Worm (Caenorhabditis elegans) whole organism, young adult: Measurements from ENCODE around the gene F38B6.7.
A peak's percentile ranks its signal among the peaks of the same experiment; 100 is the strongest.

Experiments used
- B0019.2 ChIP-seq: fragments of 200-800 bp; sonication (Bioruptor generic); conservative IDR thresholded peaks from 2 replicates; pipeline ENCODE4 v1.3.6; 2022; ENCODE audit warnings: missing genetic modification reagents, missing genetic modification characterization, missing compliant biosample characterization
- B0035.1 ChIP-seq: sonication (generic microtip); optimal IDR thresholded peaks from 2 replicates; lab custom pipeline; 2016; ENCODE audit warnings: missing genetic modification characterization, mild to moderate bottlenecking, missing compliant biosample characterization, missing genotype, missing genetic modification reagents
- D2030.7 ChIP-seq: fragments of 200-800 bp; sonication (Bioruptor generic); IDR thresholded peaks from 2 replicates; pipeline ENCODE4 v1.3.6; 2022; ENCODE audit warnings: missing genetic modification reagents, missing genetic modification characterization, missing compliant biosample characterization
- F37B4.10 ChIP-seq: fragments of 200-800 bp; sonication (Bioruptor generic); IDR thresholded peaks from 2 replicates; pipeline ENCODE4 v1.3.6; 2022; ENCODE audit warnings: missing genetic modification characterization, missing compliant biosample characterization
- F39B2.1 ChIP-seq: fragments of 200-800 bp; sonication (Bioruptor generic); IDR thresholded peaks from 2 replicates; pipeline ENCODE4 v1.3.6; 2022; ENCODE audit warnings: missing genetic modification reagents, missing genetic modification characterization, missing compliant biosample characterization
- F57A8.1 ChIP-seq: fragments of 200-800 bp; sonication (Bioruptor generic); optimal IDR thresholded peaks from 2 replicates; lab custom pipeline; 2018; ENCODE audit warnings: mild to moderate bottlenecking, missing genetic modification characterization, moderate library complexity, missing compliant biosample characterization
- F57C9.4 ChIP-seq: sonication (generic microtip); optimal IDR thresholded peaks from 2 replicates; lab custom pipeline; 2017; ENCODE audit warnings: mild to moderate bottlenecking, missing genetic modification characterization, missing compliant biosample characterization
- T07F8.4 ChIP-seq: sonication (generic microtip); optimal IDR thresholded peaks from 2 replicates; lab custom pipeline; 2016; ENCODE audit warnings: mild to moderate bottlenecking, missing genetic modification characterization, moderate library complexity, missing compliant biosample characterization
- T26A5.8 ChIP-seq: sonication (generic microtip); optimal IDR thresholded peaks from 2 replicates; lab custom pipeline; 2016; ENCODE audit warnings: missing genetic modification characterization, missing compliant biosample characterization
- aptf-2 ChIP-seq: fragments of 200-800 bp; sonication (Bioruptor generic); conservative IDR thresholded peaks from 2 replicates; pipeline ENCODE4 v1.3.6; 2022; ENCODE audit warnings: missing genetic modification reagents, missing genetic modification characterization, missing compliant biosample characterization
- atf-7 ChIP-seq: sonication (generic microtip); optimal IDR thresholded peaks from 2 replicates; lab custom pipeline; 2017; ENCODE audit warnings: mild to moderate bottlenecking, missing genetic modification characterization, missing compliant biosample characterization
- attf-3 ChIP-seq: fragments of 200-800 bp; sonication (Bioruptor generic); conservative IDR thresholded peaks from 2 replicates; pipeline ENCODE4 v1.3.6; 2022; ENCODE audit warnings: missing genetic modification reagents, missing genetic modification characterization, missing compliant biosample characterization
- attf-5 ChIP-seq: fragments of 200-800 bp; sonication (Bioruptor generic); optimal IDR thresholded peaks from 2 replicates; lab custom pipeline; 2018; ENCODE audit warnings: mild to moderate bottlenecking, missing genetic modification characterization, missing compliant biosample characterization
- bed-2 ChIP-seq: fragments of 200-800 bp; sonication (Bioruptor generic); IDR thresholded peaks from 2 replicates; pipeline ENCODE4 v1.3.6; 2022; ENCODE audit warnings: missing genetic modification reagents, missing genetic modification characterization, missing compliant biosample characterization
- ccch-3 ChIP-seq: fragments of 200-800 bp; sonication (Bioruptor generic); optimal IDR thresholded peaks from 2 replicates; lab custom pipeline; 2018; ENCODE audit warnings: mild to moderate bottlenecking, missing genetic modification characterization, missing compliant biosample characterization
- cebp-1 ChIP-seq, 2 experiments: fragments of 200-800 bp in 1 of 2; sonication (Bioruptor generic) in 1 of 2; sonication (generic microtip) in 1 of 2; IDR thresholded peaks in 1 of 2; optimal IDR thresholded peaks in 1 of 2; 2 replicates each; pipeline versions ENCODE4 v1.3.6 to Lab custom; 2017 to 2022; ENCODE audit warnings: missing compliant biosample characterization in 2 of 2, missing genetic modification characterization in 2 of 2, mild to moderate bottlenecking in 1 of 2, missing genetic modification reagents in 1 of 2, moderate library complexity in 1 of 2
- ceh-100 ChIP-seq: fragments of 200-800 bp; sonication (Bioruptor generic); IDR thresholded peaks from 2 replicates; pipeline ENCODE4 v1.3.6; 2022; ENCODE audit warnings: missing genetic modification reagents, missing genetic modification characterization, missing compliant biosample characterization
- ceh-27 ChIP-seq: fragments of 200-800 bp; sonication (Bioruptor generic); optimal IDR thresholded peaks from 2 replicates; lab custom pipeline; 2018; ENCODE audit warnings: mild to moderate bottlenecking, missing genetic modification characterization, moderate library complexity, missing compliant biosample characterization
- ceh-40 ChIP-seq: fragments of 200-800 bp; sonication (Bioruptor generic); IDR thresholded peaks from 2 replicates; pipeline ENCODE4 v1.3.6; 2022; ENCODE audit warnings: missing genetic modification characterization, missing compliant biosample characterization
- die-1 ChIP-seq: sonication (generic microtip); optimal IDR thresholded peaks from 2 replicates; lab custom pipeline; 2016; ENCODE audit warnings: missing genotype, mild to moderate bottlenecking, missing genetic modification characterization, missing compliant biosample characterization
- dox-1 ChIP-seq: fragments of 200-800 bp; sonication (Bioruptor generic); IDR thresholded peaks from 2 replicates; pipeline ENCODE4 v1.3.6; 2022; ENCODE audit warnings: missing genetic modification reagents, missing genetic modification characterization, missing compliant biosample characterization
- efl-1 ChIP-seq: fragments of 150-350 bp; optimal IDR thresholded peaks from 2 replicates; lab custom pipeline; 2014; ENCODE audit warnings: missing biosample characterization, missing genetic modification reagents, missing genetic modification characterization
- ekl-4 ChIP-seq: fragments of 200-800 bp; sonication (Bioruptor generic); IDR thresholded peaks from 2 replicates; pipeline ENCODE4 v1.3.6; 2022; ENCODE audit warnings: missing genetic modification reagents, missing genetic modification characterization, missing compliant biosample characterization
- ets-4 ChIP-seq: fragments of 200-800 bp; sonication (Bioruptor generic); optimal IDR thresholded peaks from 2 replicates; lab custom pipeline; 2018; ENCODE audit warnings: mild to moderate bottlenecking, missing genetic modification characterization, missing compliant biosample characterization
- fkh-3 ChIP-seq: sonication (generic microtip); optimal IDR thresholded peaks from 2 replicates; lab custom pipeline; 2016; ENCODE audit warnings: mild to moderate bottlenecking, missing genetic modification characterization, missing compliant biosample characterization
- gei-17 ChIP-seq: fragments of 200-800 bp; sonication (Bioruptor generic); optimal IDR thresholded peaks from 2 replicates; lab custom pipeline; 2018; ENCODE audit warnings: mild to moderate bottlenecking, missing genetic modification characterization, missing compliant biosample characterization
- hrde-1 ChIP-seq: sonication (generic microtip); optimal IDR thresholded peaks from 2 replicates; lab custom pipeline; 2016; ENCODE audit warnings: missing genetic modification characterization, mild to moderate bottlenecking, missing compliant biosample characterization, moderate library complexity, missing genotype, missing genetic modification reagents, borderline replicate concordance
- let-607 ChIP-seq, 2 experiments: fragments of 200-800 bp in 1 of 2; sonication (Bioruptor generic) in 1 of 2; sonication (generic microtip) in 1 of 2; optimal IDR thresholded peaks; 2 replicates each; lab custom pipeline; 2016 to 2018; ENCODE audit warnings: mild to moderate bottlenecking in 2 of 2, missing compliant biosample characterization in 2 of 2, missing genetic modification characterization in 2 of 2, moderate library complexity in 2 of 2, missing genotype in 1 of 2
- lin-26 ChIP-seq: fragments of 200-800 bp; sonication (Bioruptor generic); IDR thresholded peaks from 2 replicates; pipeline ENCODE4 v1.3.6; 2022; ENCODE audit warnings: missing genetic modification reagents, missing genetic modification characterization, missing compliant biosample characterization
- lsl-1 ChIP-seq: fragments of 200-800 bp; sonication (Bioruptor generic); optimal IDR thresholded peaks from 2 replicates; lab custom pipeline; 2018; ENCODE audit warnings: mild to moderate bottlenecking, missing genetic modification characterization, moderate library complexity, missing compliant biosample characterization
- mcd-1 ChIP-seq: fragments of 200-800 bp; sonication (Bioruptor generic); IDR thresholded peaks from 2 replicates; pipeline ENCODE4 v1.3.6; 2022; ENCODE audit warnings: missing genetic modification reagents, missing genetic modification characterization, missing compliant biosample characterization
- mel-28 ChIP-seq: sonication (generic microtip); optimal IDR thresholded peaks from 2 replicates; lab custom pipeline; 2016; ENCODE audit warnings: borderline replicate concordance, mild to moderate bottlenecking, missing genetic modification characterization, missing compliant biosample characterization
- mxl-1 ChIP-seq: sonication (generic microtip); optimal IDR thresholded peaks from 2 replicates; lab custom pipeline; 2016; ENCODE audit warnings: missing genetic modification characterization, missing compliant biosample characterization
- nfya-1 ChIP-seq: sonication (generic microtip); optimal IDR thresholded peaks from 2 replicates; lab custom pipeline; 2017; ENCODE audit warnings: antibody characterized with exemption, missing compliant biosample characterization, missing genetic modification characterization, borderline replicate concordance; ENCODE audit not compliant: insufficient read depth
- nfya-2 ChIP-seq: fragments of 200-800 bp; sonication (Bioruptor generic); IDR thresholded peaks from 2 replicates; pipeline ENCODE4 v1.3.6; 2022; ENCODE audit warnings: missing genetic modification reagents, missing genetic modification characterization, missing compliant biosample characterization
- nfyb-1 ChIP-seq: fragments of 200-800 bp; sonication (Bioruptor generic); IDR thresholded peaks from 2 replicates; pipeline ENCODE4 v1.3.6; 2022; ENCODE audit warnings: missing genetic modification reagents, missing genetic modification characterization, missing compliant biosample characterization
- rec-8 ChIP-seq, 2 experiments: sonication (generic microtip); optimal IDR thresholded peaks; 2 replicates each; lab custom pipeline; 2016; ENCODE audit warnings: mild to moderate bottlenecking in 2 of 2, missing genetic modification characterization in 2 of 2, missing genetic modification reagents in 2 of 2, missing genotype in 2 of 2, missing biosample characterization in 1 of 2, missing compliant biosample characterization in 1 of 2, moderate library complexity in 1 of 2
- rpc-1 ChIP-seq, 2 experiments: fragments of 150-350 bp in 1 of 2; sonication (generic microtip) in 1 of 2; optimal IDR thresholded peaks; 2 replicates each; lab custom pipeline; 2014 to 2018; ENCODE audit warnings: missing biosample characterization in 1 of 2, missing genetic modification characterization in 1 of 2, missing genetic modification reagents in 1 of 2, missing genotype in 1 of 2
- tlf-1 ChIP-seq: fragments of 200-800 bp; sonication (Bioruptor generic); optimal IDR thresholded peaks from 2 replicates; lab custom pipeline; 2018; ENCODE audit warnings: mild to moderate bottlenecking, missing genetic modification characterization, missing compliant biosample characterization
- unc-62 ChIP-seq: fragments of 150-350 bp; optimal IDR thresholded peaks from 2 replicates; lab custom pipeline; 2014; ENCODE audit warnings: missing biosample characterization, missing genetic modification reagents, missing genetic modification characterization
- xnd-1 ChIP-seq: sonication (generic microtip); optimal IDR thresholded peaks from 2 replicates; lab custom pipeline; 2016; ENCODE audit warnings: missing genotype, missing genetic modification reagents, missing genetic modification characterization, missing compliant biosample characterization
- zfh-2 ChIP-seq: fragments of 200-800 bp; sonication (Bioruptor generic); conservative IDR thresholded peaks from 2 replicates; pipeline ENCODE4 v1.3.6; 2022; ENCODE audit warnings: missing genetic modification reagents, missing genetic modification characterization, missing compliant biosample characterization
- zim-3 ChIP-seq: sonication (generic microtip); optimal IDR thresholded peaks from 2 replicates; lab custom pipeline; 2017; ENCODE audit warnings: mild to moderate bottlenecking, missing genetic modification characterization, moderate library complexity, missing compliant biosample characterization
- ztf-18 ChIP-seq: sonication (generic microtip); optimal IDR thresholded peaks from 2 replicates; lab custom pipeline; 2016; ENCODE audit warnings: missing genotype, mild to moderate bottlenecking, missing genetic modification characterization, missing compliant biosample characterization
- ztf-22 ChIP-seq: fragments of 200-800 bp; sonication (Bioruptor generic); optimal IDR thresholded peaks from 2 replicates; lab custom pipeline; 2018; ENCODE audit warnings: mild to moderate bottlenecking, missing genetic modification characterization, moderate library complexity, missing compliant biosample characterization
- ztf-26 ChIP-seq: sonication (generic microtip); optimal IDR thresholded peaks from 2 replicates; lab custom pipeline; 2017; ENCODE audit warnings: missing genetic modification characterization, missing compliant biosample characterization
- ztf-6 ChIP-seq: fragments of 200-800 bp; sonication (Bioruptor generic); IDR thresholded peaks from 2 replicates; pipeline ENCODE4 v1.3.6; 2022; ENCODE audit warnings: missing genetic modification reagents, missing genetic modification characterization, missing compliant biosample characterization

F38B6.7 gene

DNA sequence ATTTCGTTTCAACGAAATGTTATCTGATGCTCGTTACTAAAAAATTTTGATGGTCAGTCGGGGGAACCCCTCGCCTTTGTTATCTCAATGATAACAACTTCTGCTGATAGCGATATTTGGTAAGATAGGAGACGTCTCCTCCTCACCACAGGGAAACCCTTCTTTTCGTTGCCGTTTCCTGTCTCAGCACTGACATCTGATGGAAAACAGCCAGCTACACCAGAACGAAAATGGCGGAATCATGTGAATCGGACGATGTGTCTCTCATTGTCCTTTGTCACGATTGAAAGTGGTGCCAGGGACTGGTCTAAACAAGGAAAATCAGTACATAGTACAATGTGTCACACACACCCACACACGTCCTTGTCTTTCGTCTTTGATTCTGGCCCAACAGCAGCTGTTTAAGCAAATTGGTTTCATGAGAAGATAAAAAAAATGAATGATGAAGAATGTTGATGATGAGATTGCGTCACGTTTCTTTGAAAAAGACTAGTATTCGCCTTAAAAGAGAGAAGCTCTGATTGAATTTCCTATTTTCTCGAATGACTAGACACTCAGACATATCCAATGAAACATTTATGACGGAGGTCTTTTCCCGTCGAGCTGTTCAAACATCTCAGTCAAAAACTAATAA is 38.3 kb upstream of the F38B6.7 start (continued):
- TF ChIP-seq B0035.1 (no peak), ztf-22 (GFP tag; lab: Kevin White, UChicago) (peak; percentile 21), F39B2.1 (GFP tag; lab: Robert Waterston, UW) (no peak), ceh-40 (GFP tag; lab: Robert Waterston, UW) (no peak), hrde-1 (tag; lab: Kevin White, UChicago) (no peak), attf-5 (GFP tag; lab: Kevin White, UChicago) (peak; percentile 11), nfyb-1 (GFP tag; lab: Robert Waterston, UW) (no peak), efl-1 (GFP tag; lab: Kevin White, UChicago) (no peak), ekl-4 (GFP tag; lab: Robert Waterston, UW) (peak; percentile 24; the same call in 1 of the 2 replicates), ztf-6 (GFP tag; lab: Robert Waterston, UW) (no peak), T07F8.4 (no peak), attf-3 (GFP tag; lab: Robert Waterston, UW) (no peak), cebp-1 (GFP tag; IDR thresholded peaks at IDR 0.05; lab: Robert Waterston, UW) (no peak), cebp-1 (tag; optimal IDR thresholded peaks at IDR 0.05; lab: Kevin White, UChicago) (peak; percentile 34), bed-2 (no peak), mel-28 (tag; lab: Kevin White, UChicago) (no peak), mcd-1 (GFP tag; lab: Robert Waterston, UW) (no peak), lsl-1 (no peak), dox-1 (GFP tag; lab: Robert Waterston, UW) (peak; percentile 51), xnd-1 (no peak), unc-62 (GFP tag; lab: Kevin White, UChicago) (no peak), mxl-1 (no peak), zfh-2 (GFP tag; lab: Robert Waterston, UW) (no peak), lin-26 (GFP tag; lab: Robert Waterston, UW) (peak; percentile 64; the same call in 1 of the 2 replicates), ztf-18 (tag; lab: Kevin White, UChicago) (no peak), rpc-1 (optimal IDR thresholded peaks at IDR 0.05; lab: Kevin White, UChicago) (no peak), rpc-1 (tag; optimal IDR thresholded peaks at IDR 0.05; lab: Kevin White, UChicago) (no peak), aptf-2 (GFP tag; lab: Robert Waterston, UW) (no peak), F37B4.10 (GFP tag; lab: Robert Waterston, UW) (no peak), nfya-1 (tag; lab: Kevin White, UChicago) (no peak), F57A8.1 (GFP tag; lab: Kevin White, UChicago) (no peak), zim-3 (tag; lab: Kevin White, UChicago) (no peak), D2030.7 (GFP tag; lab: Robert Waterston, UW) (no peak), ccch-3 (GFP tag; lab: Kevin White, UChicago) (no peak), gei-17 (no peak), rec-8 (tag; optimal IDR thresholded peaks at IDR 0.05; lab: Kevin White, UChicago) (no peak), atf-7 (tag; lab: Kevin White, UChicago) (peak; percentile 78), F57C9.4 (tag; lab: Kevin White, UChicago) (no peak), fkh-3 (tag; lab: Kevin White, UChicago) (no peak), B0019.2 (no peak), nfya-2 (no peak), ztf-26 (tag; lab: Kevin White, UChicago) (peak; percentile 54), T26A5.8 (tag; lab: Kevin White, UChicago) (no peak), die-1 (tag; lab: Kevin White, UChicago) (peak; percentile 44), let-607 (tag; optimal IDR thresholded peaks at IDR 0.05; lab: Kevin White, UChicago) (no peak), ceh-27 (GFP tag; lab: Kevin White, UChicago) (peak; percentile 61), tlf-1 (GFP tag; lab: Kevin White, UChicago) (no peak), ceh-100 (GFP tag; lab: Robert Waterston, UW) (no peak), ets-4 (GFP tag; lab: Kevin White, UChicago) (no peak)
